Worm (Caenorhabditis elegans): ENCODE data around the gene ZK673.2.

DNA sequence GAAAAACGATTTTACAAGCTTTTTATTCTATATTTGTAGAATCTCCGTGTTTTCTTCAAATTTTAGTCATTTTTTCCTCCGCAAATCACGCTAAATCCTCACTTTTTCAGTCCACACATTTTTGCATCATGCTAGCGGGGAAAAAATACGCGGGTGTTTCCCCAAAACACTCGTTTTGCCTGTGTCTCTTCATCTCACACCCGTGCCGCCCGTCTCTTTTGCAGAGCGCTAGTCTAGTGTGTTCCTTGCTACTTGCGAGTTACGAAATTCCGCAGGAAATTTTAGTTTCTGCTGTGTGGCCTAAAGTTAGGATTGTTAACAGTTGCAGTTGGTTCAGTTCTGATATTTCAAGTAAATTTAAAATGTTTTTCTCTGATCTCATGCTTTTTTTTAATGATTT lies 2.3 kb upstream of the ZK673.2 start:
- TF ChIP-seq tbx-11 (GFP tag; IDR thresholded peaks at IDR 0.05) (0 out of 2 replicates have a peak, but pooled peaks have one; percentile 27), ama-1 (optimal IDR thresholded peaks at IDR 0.05) (no peak), sea-1 (GFP tag; conservative IDR thresholded peaks at IDR 0.05) (no peak), pes-1 (GFP tag; IDR thresholded peaks at IDR 0.05) (no peak), ceh-36 (tag; optimal IDR thresholded peaks at IDR 0.05) (no peak), hnd-1 (tag; optimal IDR thresholded peaks at IDR 0.05) (no peak), F13C5.2 (tag; optimal IDR thresholded peaks at IDR 0.05) (no peak), ets-7 (tag; optimal IDR thresholded peaks at IDR 0.05) (no peak), hmg-4 (GFP tag; optimal IDR thresholded peaks at IDR 0.05) (peak; percentile 11), tra-4 (tag; optimal IDR thresholded peaks at IDR 0.05) (no peak)
